Worm (Caenorhabditis elegans): ENCODE measurements around the gene srh-67.

srh-67 gene

DNA sequence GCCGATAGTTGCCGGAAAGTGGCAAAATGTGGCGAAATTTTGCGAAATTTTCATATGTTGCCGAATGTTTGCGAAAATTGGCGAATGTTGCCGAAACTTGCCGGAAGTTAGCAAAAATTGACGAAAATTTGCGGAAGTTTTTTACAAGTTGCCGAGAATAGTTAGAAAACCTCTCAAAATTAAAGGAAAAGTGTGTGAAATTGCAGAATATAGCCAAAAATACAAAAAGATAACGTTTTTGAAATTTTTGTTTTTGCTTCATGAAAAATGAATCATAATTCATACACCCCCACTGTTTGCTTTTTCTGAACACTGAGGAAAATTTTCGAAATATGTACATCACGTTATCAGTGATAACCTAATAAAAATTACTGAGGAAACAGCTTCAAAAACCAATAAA, 27.1 kb upstream of the srh-67 start:
- no peak for TF ChIP-seq hrde-1 (tag; optimal IDR thresholded peaks at IDR 0.05; ENCODE audit: borderline replicate concordance)
- TF ChIP-seq F33H1.4 (GFP tag; IDR thresholded peaks at IDR 0.05) = no peak
- TF ChIP-seq rcor-1 (GFP tag; IDR thresholded peaks at IDR 0.05) = no peak
- TF ChIP-seq efl-1 (GFP tag; optimal IDR thresholded peaks at IDR 0.05) = no peak
- TF ChIP-seq dpff-1 (tag; optimal IDR thresholded peaks at IDR 0.05) = no peak
- no peak for TF ChIP-seq gei-17 (GFP tag; optimal IDR thresholded peaks at IDR 0.05)
- TF ChIP-seq ceh-58 (GFP tag; IDR thresholded peaks at IDR 0.05) = no peak
- no peak for TF ChIP-seq sdz-38 (tag; optimal IDR thresholded peaks at IDR 0.05)
- TF ChIP-seq ama-1 (optimal IDR thresholded peaks at IDR 0.05) = no peak
- TF ChIP-seq ama-1 (GFP tag; optimal IDR thresholded peaks at IDR 0.05) = no peak
- no peak for TF ChIP-seq nhr-120 (GFP tag; IDR thresholded peaks at IDR 0.05)
- no peak for TF ChIP-seq rpc-1 (optimal IDR thresholded peaks at IDR 0.05)
- TF ChIP-seq rpc-1 (tag; optimal IDR thresholded peaks at IDR 0.05) = no peak
- TF ChIP-seq chd-7 (tag; optimal IDR thresholded peaks at IDR 0.05) = no peak
- TF ChIP-seq snpc-3.4 (tag; optimal IDR thresholded peaks at IDR 0.05) = no peak
- TF ChIP-seq F49E8.2 (tag; optimal IDR thresholded peaks at IDR 0.05; ENCODE audit: insufficient read depth) = no peak
- TF ChIP-seq pha-4 (tag; optimal IDR thresholded peaks at IDR 0.05) = no peak
- TF ChIP-seq lin-35 (GFP tag; optimal IDR thresholded peaks at IDR 0.05) = no peak
- TF ChIP-seq F10E7.11 (tag; optimal IDR thresholded peaks at IDR 0.05) = no peak
- no peak for TF ChIP-seq hlh-12 (tag; optimal IDR thresholded peaks at IDR 0.05)
- no peak for TF ChIP-seq fkh-3 (tag; optimal IDR thresholded peaks at IDR 0.05)

ce11 chrII:12482622-12483021, 26.1 kb upstream of the srh-67 start, which contains the start of gene fbxb-102:
Gene fbxb-102, plus strand, starts transcription at chrII:12482922.
- TF ChIP-seq ama-1 (optimal IDR thresholded peaks at IDR 0.05) (no peak), ama-1 (GFP tag; optimal IDR thresholded peaks at IDR 0.05) (no peak), somi-1 (GFP tag; optimal IDR thresholded peaks at IDR 0.05) (no peak), tlf-1 (GFP tag; optimal IDR thresholded peaks at IDR 0.05) (no peak), lin-40 (tag; optimal IDR thresholded peaks at IDR 0.05) (no peak), let-526 (GFP tag; IDR thresholded peaks at IDR 0.05) (no peak), B0261.1 (tag; optimal IDR thresholded peaks at IDR 0.05) (no peak), xnd-1 (tag; optimal IDR thresholded peaks at IDR 0.05) (no peak), attf-3 (GFP tag; conservative IDR thresholded peaks at IDR 0.05) (no peak), akir-1 (GFP tag; optimal IDR thresholded peaks at IDR 0.05) (no peak), ZK185.1 (tag; optimal IDR thresholded peaks at IDR 0.05; ENCODE audit: poor library complexity, severe bottlenecking) (no peak)

DNA sequence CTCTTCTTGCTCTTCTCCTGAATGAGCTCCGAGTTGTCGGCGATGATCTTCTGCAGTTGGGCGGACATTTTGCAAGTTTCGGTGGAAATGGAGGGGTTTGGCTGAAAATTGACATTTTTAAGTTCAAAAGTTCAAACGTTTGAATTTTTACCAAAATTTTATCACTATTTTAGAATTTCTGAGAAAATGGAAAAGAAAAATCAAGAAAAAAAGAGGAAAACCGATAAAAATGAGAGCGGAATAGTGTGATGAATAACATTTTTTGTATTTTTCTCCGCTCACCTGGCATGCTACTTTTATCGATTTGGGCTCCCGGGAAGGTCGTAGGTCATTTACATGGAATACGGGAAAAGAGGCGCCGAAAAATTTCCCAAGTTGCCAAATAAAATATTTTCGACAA, 23.7 kb upstream of the srh-67 start, which contains the start of gene F15A4.10:
TSS of gene F15A4.10 (minus strand) at position 101 of the 400 bp plus-strand sequence.
- TF ChIP-seq dpl-1 (GFP tag; optimal IDR thresholded peaks at IDR 0.05) (no peak), unc-130 (GFP tag; optimal IDR thresholded peaks at IDR 0.05) (no peak), rcor-1 (GFP tag; IDR thresholded peaks at IDR 0.05) (no peak), zim-3 (tag; optimal IDR thresholded peaks at IDR 0.05) (no peak)

DNA sequence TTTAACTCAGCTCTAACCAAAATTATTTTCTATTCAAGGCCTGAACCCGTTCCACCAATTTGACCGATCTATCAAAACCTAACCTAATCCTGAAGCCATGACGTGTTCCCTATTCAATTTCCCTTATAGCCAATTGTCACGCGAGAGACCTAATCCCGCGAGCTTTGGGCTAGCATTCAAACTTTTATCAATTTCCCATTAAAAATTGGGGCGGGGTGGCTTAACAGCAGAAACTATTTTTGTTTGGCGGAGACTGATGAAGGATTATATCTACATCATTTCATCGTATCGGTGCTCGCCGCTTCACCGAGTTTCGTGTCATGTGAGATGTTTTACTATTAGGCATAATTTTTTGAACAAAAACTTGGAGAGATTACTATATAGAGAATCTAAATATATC, 19.9 kb upstream of the srh-67 start:
- TF ChIP-seq cebp-1 (GFP tag; IDR thresholded peaks at IDR 0.05) (no peak), cebp-1 (tag; optimal IDR thresholded peaks at IDR 0.05) (no peak), chd-7 (tag; optimal IDR thresholded peaks at IDR 0.05) (no peak), attf-6 (GFP tag; IDR thresholded peaks at IDR 0.05) (no peak), mcd-1 (GFP tag; IDR thresholded peaks at IDR 0.05) (no peak), let-607 (tag; optimal IDR thresholded peaks at IDR 0.05) (no peak), hlh-12 (tag; optimal IDR thresholded peaks at IDR 0.05) (no peak), lsy-27 (tag; optimal IDR thresholded peaks at IDR 0.05; ENCODE audit: borderline replicate concordance, insufficient read depth) (no peak), xnd-1 (tag; optimal IDR thresholded peaks at IDR 0.05) (no peak), hmg-20 (GFP tag; IDR thresholded peaks at IDR 0.05) (no peak)
